Fruit fly (Drosophila melanogaster) whole organism, prepupa: ENCODE data around the gene CG33109.
A peak's percentile ranks its signal among the peaks of the same experiment; 100 is the strongest.

Experiments
- CG11762 ChIP-seq: fragments of 200-800 bp; sonication (Bioruptor generic); optimal IDR thresholded peaks from 3 replicates; lab custom pipeline; 2016; ENCODE audit warnings: missing biosample characterization, missing genetic modification characterization; ENCODE audit not compliant: insufficient read depth
- CG11902 ChIP-seq: fragments of 200-800 bp; sonication (Bioruptor generic); optimal IDR thresholded peaks from 3 replicates; lab custom pipeline; 2016; ENCODE audit warnings: missing biosample characterization, missing genetic modification characterization
- CG16779 ChIP-seq: fragments of 200-800 bp; sonication (Bioruptor generic); optimal IDR thresholded peaks from 3 replicates; lab custom pipeline; 2017; ENCODE audit warnings: missing biosample characterization, mild to moderate bottlenecking, missing genetic modification characterization
- CG3032 ChIP-seq: fragments of 200-800 bp; optimal IDR thresholded peaks from 2 replicates; lab custom pipeline; 2019; ENCODE audit warnings: missing biosample characterization, mild to moderate bottlenecking, missing genetic modification characterization, moderate library complexity
- CG6276 ChIP-seq: fragments of 200-800 bp; sonication (Bioruptor generic); optimal IDR thresholded peaks from 2 replicates; lab custom pipeline; 2017; ENCODE audit warnings: missing biosample characterization, mild to moderate bottlenecking, missing genetic modification characterization
- CG6792 ChIP-seq: fragments of 200-800 bp; sonication (Bioruptor generic); optimal IDR thresholded peaks from 3 replicates; lab custom pipeline; 2016; ENCODE audit warnings: missing biosample characterization, missing genetic modification characterization
- CG8319 ChIP-seq: fragments of 200-800 bp; sonication (Bioruptor generic); optimal IDR thresholded peaks from 3 replicates; lab custom pipeline; 2016; ENCODE audit warnings: missing biosample characterization, missing genetic modification characterization
- CG8632 ChIP-seq: fragments of 200-800 bp; sonication (Bioruptor generic); optimal IDR thresholded peaks from 3 replicates; lab custom pipeline; 2016; ENCODE audit warnings: missing biosample characterization, missing genetic modification characterization
- Gug ChIP-seq: fragments of 200-800 bp; sonication (Bioruptor generic); IDR thresholded peaks from 2 replicates; pipeline ENCODE4 v1.3.6; 2022; ENCODE audit warnings: missing biosample characterization, missing genetic modification characterization
- Hr38 ChIP-seq: sonication (Bioruptor generic); optimal IDR thresholded peaks from 2 replicates; lab custom pipeline; 2016; ENCODE audit warnings: missing biosample characterization, missing genetic modification characterization
- Hr4 ChIP-seq: fragments of 200-800 bp; sonication (Bioruptor generic); optimal IDR thresholded peaks from 3 replicates; lab custom pipeline; 2016; ENCODE audit warnings: missing biosample characterization, missing genetic modification characterization
- Sox15 ChIP-seq: fragments of 200-800 bp; sonication (Bioruptor generic); optimal IDR thresholded peaks from 3 replicates; lab custom pipeline; 2016; ENCODE audit warnings: missing biosample characterization, missing genetic modification characterization
- cyc ChIP-seq: fragments of 200-800 bp; sonication (Bioruptor generic); optimal IDR thresholded peaks from 3 replicates; lab custom pipeline; 2016; ENCODE audit warnings: missing biosample characterization, missing genetic modification characterization
- eg ChIP-seq: fragments of 200-800 bp; sonication (Bioruptor generic); IDR thresholded peaks from 3 replicates; pipeline ENCODE4 v1.3.6; 2022; ENCODE audit warnings: missing biosample characterization, missing genetic modification characterization
- esn ChIP-seq: fragments of 200-800 bp; sonication (Bioruptor generic); optimal IDR thresholded peaks from 2 replicates; lab custom pipeline; 2016; ENCODE audit warnings: missing biosample characterization, mild to moderate bottlenecking, missing genetic modification characterization, moderate library complexity
- fd59A ChIP-seq: fragments of 200-800 bp; sonication (Bioruptor generic); optimal IDR thresholded peaks from 2 replicates; lab custom pipeline; 2017; ENCODE audit warnings: missing biosample characterization, mild to moderate bottlenecking, missing genetic modification characterization, missing genetic modification reagents
- lz ChIP-seq: fragments of 200-800 bp; sonication (Bioruptor generic); optimal IDR thresholded peaks from 3 replicates; lab custom pipeline; 2016; ENCODE audit warnings: missing biosample characterization, missing genetic modification characterization
- pdm3 ChIP-seq: fragments of 200-800 bp; sonication (Bioruptor generic); optimal IDR thresholded peaks from 3 replicates; lab custom pipeline; 2016; ENCODE audit warnings: missing biosample characterization, missing genetic modification characterization
- svp ChIP-seq: fragments of 200-800 bp; sonication (Bioruptor generic); peaks from one replicate; lab custom pipeline; 2016; ENCODE audit warnings: missing biosample characterization, missing genetic modification characterization

CG33109 gene

DNA sequence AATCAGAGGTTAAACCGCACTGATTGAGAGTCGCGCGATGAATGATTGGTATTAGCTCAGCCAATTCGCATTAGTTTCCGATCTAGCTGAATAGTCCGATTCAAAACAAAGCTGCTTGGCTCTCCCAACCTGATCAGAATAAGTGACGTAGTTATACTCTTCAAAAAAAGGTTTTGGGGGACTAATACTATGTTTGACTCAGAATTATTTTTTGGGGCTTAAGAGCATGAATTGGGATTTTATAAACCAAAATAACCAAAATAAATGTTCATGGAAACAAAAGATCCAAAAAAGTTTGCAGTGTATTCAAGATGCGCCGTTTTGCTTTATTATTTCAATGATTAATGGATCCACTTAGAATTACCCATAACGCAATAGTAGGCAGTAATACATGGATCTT is 3.5 kb downstream of the CG33109 start, which contains the start of gene CG9649:
Gene CG9649 (minus strand): TSS at position 44 of the 400 bp plus-strand sequence.
- TF ChIP-seq eg: peak; percentile 53; the same call in 1 of the 3 replicates
- no peak for TF ChIP-seq svp (GFP tag; lab: Kevin White, UChicago)
- TF ChIP-seq Hr4 (GFP tag; lab: Kevin White, UChicago): no peak
- no peak for TF ChIP-seq CG16779
- 0 out of 2 replicates have a peak, but pooled peaks have one; percentile 23 for TF ChIP-seq Gug
- TF ChIP-seq Sox15 (GFP tag; lab: Kevin White, UChicago): no peak
- TF ChIP-seq pdm3 (GFP tag; lab: Kevin White, UChicago): no peak

DNA sequence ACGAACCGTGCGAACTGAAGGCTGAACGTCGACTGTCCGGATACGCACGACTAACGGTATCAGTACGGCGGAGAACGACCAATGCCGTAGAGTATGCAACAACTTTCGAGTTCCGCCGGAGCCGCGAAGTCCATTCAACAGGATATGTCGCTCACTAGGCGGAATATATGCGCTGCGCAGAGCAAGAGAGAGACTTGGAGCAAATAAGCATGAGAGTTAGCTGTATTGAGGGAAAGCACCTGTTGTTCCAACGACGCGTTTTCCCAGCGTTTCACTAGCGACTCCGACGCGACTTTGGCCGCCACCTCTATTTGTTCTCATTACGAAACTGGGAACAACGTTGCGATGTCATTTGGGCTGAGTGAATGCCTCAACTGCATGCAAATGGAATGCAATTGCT is 6.6 kb downstream of the CG33109 start, which contains the start of gene Dop1R1:
Gene Dop1R1 (minus strand): TSS at position 35 of the 400 bp plus-strand sequence.
- TF ChIP-seq CG8632 (GFP tag; lab: Kevin White, UChicago): no peak
- no peak for TF ChIP-seq CG6792 (GFP tag; lab: Kevin White, UChicago)
- TF ChIP-seq lz (GFP tag; lab: Kevin White, UChicago): no peak
- TF ChIP-seq CG11902 (GFP tag; lab: Kevin White, UChicago): no peak
- TF ChIP-seq cyc (GFP tag; lab: Kevin White, UChicago): no peak
- TF ChIP-seq fd59A (GFP tag; lab: Kevin White, UChicago): no peak
- no peak for TF ChIP-seq esn (GFP tag; lab: Kevin White, UChicago)
- TF ChIP-seq CG6276: no peak
- TF ChIP-seq Hr38 (GFP tag; lab: Kevin White, UChicago): no peak
- no peak for TF ChIP-seq CG3032 (tag; lab: Kevin White, UChicago)
- no peak for TF ChIP-seq CG11762 (GFP tag; lab: Kevin White, UChicago)
- TF ChIP-seq CG8319: no peak
- TF ChIP-seq, all 60 proteins: peak for 0
